Worm (Caenorhabditis elegans) whole organism, mixed stage, embryonic: ENCODE measurements around the gene chtb-2.

Source experiments
- ceh-83 ChIP-seq: fragments of 200-800 bp; sonication (Bioruptor generic); optimal IDR thresholded peaks from 2 replicates; lab custom pipeline; 2018; ENCODE audit warnings: mild to moderate bottlenecking, missing genetic modification characterization, missing compliant biosample characterization
- ces-1 ChIP-seq: fragments of 150-350 bp; optimal IDR thresholded peaks from 2 replicates; lab custom pipeline; 2014; ENCODE audit warnings: missing biosample characterization, missing genetic modification reagents, missing genetic modification characterization
- elt-1 ChIP-seq: sonication (generic microtip); optimal IDR thresholded peaks from 2 replicates; lab custom pipeline; 2017; ENCODE audit warnings: missing genetic modification characterization, mild to moderate bottlenecking, missing compliant biosample characterization, antibody characterized with exemption, moderate library complexity, borderline replicate concordance; ENCODE audit not compliant: insufficient read depth
- mls-2 ChIP-seq: sonication (generic microtip); optimal IDR thresholded peaks from 2 replicates; lab custom pipeline; 2016; ENCODE audit warnings: mild to moderate bottlenecking, missing genetic modification characterization, moderate library complexity, missing compliant biosample characterization
- pha-4 ChIP-seq: fragments of 150-350 bp; optimal IDR thresholded peaks from 2 replicates; lab custom pipeline; 2018; ENCODE audit warnings: missing biosample characterization, missing genetic modification reagents, missing genetic modification characterization
- snpc-4 ChIP-seq: fragments of 150-350 bp; optimal IDR thresholded peaks from 2 replicates; lab custom pipeline; 2014; ENCODE audit warnings: missing biosample characterization, missing genetic modification characterization
- unc-39 ChIP-seq: fragments of 150-350 bp; optimal IDR thresholded peaks from 2 replicates; lab custom pipeline; 2014; ENCODE audit warnings: missing biosample characterization, missing genetic modification characterization
- unc-62 ChIP-seq: fragments of 150-350 bp; optimal IDR thresholded peaks from 2 replicates; lab custom pipeline; 2014; ENCODE audit warnings: missing biosample characterization, missing genetic modification reagents, missing genetic modification characterization

DNA sequence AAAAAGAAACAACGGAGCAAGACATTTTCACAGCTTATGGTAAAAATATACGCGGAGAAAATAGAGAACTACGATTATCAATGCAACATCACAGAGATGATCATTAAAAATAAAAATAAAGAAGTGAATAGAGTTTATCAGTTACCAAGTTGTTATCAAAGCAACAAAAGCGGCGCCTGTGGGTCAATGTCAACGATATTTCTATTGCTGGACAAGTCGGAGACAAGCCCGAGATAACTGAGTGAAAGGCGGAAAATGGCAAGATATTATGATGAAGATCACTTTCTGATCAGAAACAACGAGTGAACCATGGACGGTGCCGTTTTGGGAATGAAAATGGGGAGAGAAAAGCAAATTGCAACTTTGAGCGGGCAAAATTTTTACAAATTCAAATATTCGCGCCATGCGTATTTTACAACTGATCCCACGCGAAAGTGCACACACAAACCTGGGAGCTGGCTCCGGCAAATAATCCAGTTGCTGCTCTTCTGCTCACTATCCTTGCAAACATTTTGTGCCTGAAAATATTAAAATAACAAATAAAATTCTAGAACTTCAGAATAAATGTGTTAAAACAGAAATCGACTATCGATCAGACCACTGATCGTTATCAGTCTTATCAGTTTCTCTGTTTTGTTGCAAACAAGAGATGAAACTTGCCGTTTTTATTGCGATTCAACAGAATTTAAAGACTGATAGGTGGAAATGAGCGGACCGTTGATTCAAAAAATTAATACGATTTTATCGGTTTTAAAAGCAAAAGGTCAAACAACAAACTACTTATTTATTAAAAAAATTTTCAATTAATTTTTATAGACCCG is 40.5 kb upstream of the chtb-2 start, which contains the start of gene mel-32:
- TF ChIP-seq ceh-83 (GFP tag; lab: Kevin White, UChicago) (no peak), mls-2 (tag; lab: Kevin White, UChicago) (no peak), ces-1 (GFP tag; lab: Kevin White, UChicago) (no peak), pha-4 (no peak), elt-1 (tag; lab: Kevin White, UChicago) (no peak), unc-39 (tag; lab: Kevin White, UChicago) (no peak), snpc-4 (tag; lab: Kevin White, UChicago) (no peak), unc-62 (GFP tag; lab: Kevin White, UChicago) (no peak)
